Fruit fly (Drosophila melanogaster): ENCODE measurements around the gene Nepl19.

The Nepl19 gene

DNA sequence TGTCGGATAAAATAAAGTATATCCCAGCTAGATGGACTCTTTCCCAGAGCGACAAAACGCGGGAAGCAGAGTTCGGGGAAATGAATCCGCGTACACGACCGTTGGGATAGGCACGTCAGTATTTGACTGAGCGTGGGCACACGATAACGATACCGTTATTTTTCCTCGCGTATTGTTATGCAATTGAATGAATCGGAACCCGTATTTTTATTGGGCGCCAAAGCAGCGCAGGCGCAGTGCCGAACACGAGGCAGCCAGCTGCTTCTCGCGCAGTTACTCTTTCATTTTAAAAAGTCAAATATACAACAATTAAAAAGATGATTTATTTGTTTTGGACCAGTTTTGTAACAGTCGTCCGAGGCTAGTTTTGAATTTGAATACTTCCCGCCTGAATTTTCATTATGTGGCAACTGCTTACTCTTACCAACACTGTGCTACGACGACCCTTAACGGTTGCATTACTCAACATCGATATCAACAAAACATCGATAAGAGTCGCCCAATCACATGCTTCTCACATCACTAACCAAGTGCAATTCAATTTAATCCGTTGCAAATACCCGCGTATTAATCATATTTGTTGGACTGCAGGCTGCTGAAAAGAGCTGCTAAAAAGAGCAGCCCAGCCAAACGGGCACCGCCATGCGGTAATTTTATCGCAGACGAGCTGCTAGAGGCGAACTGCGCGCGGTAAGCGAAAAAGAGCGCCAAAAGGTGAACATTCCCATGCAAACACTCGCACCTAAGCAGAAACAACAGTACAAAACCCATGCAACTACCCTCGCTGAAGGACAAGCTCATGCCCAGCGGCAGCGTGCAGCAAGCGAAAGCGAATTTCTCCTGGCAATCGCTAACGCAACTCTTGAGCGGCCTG, 7.9 kb upstream of the Nepl19 start, which contains the start of the genes CG33203 and Doa (continued):
- TF ChIP-seq CG9797 (GFP tag; optimal IDR thresholded peaks at IDR 0.05) (peak; percentile 38), CG8924 (tag; optimal IDR thresholded peaks at IDR 0.05) (no peak), Dfd (GFP tag; optimal IDR thresholded peaks at IDR 0.05) (no peak), klu (GFP tag; IDR thresholded peaks at IDR 0.05) (no peak; the same call in 1 of the 2 replicates), CG4360 (GFP tag; IDR thresholded peaks at IDR 0.05) (0 out of 2 replicates have a peak, but pooled peaks have one; percentile 13), CG15601 (tag; optimal IDR thresholded peaks at IDR 0.05) (peak; percentile 46), amos (GFP tag; IDR thresholded peaks at IDR 0.05; ENCODE audit: partially characterized antibody) (peak; percentile 90), schlank (tag; optimal IDR thresholded peaks at IDR 0.05) (no peak), CG6654 (GFP tag; optimal IDR thresholded peaks at IDR 0.05) (no peak), Adf1 (GFP tag; IDR thresholded peaks at IDR 0.05) (no peak), Side (GFP tag; optimal IDR thresholded peaks at IDR 0.05) (peak; percentile 18), CG13775 (GFP tag; optimal IDR thresholded peaks at IDR 0.05) (peak; percentile 27), Trl (optimal IDR thresholded peaks at IDR 0.05) (no peak), Trl (GFP tag; optimal IDR thresholded peaks at IDR 0.05) (peak; percentile 47), CG8290 (GFP tag; optimal IDR thresholded peaks at IDR 0.05) (peak; percentile 5), CG8290 (tag; optimal IDR thresholded peaks at IDR 0.05) (peak in 1 of 2 experiments; percentile 79), CG11398 (GFP tag; optimal IDR thresholded peaks at IDR 0.05) (peak; percentile 32), Hr3 (GFP tag; optimal IDR thresholded peaks at IDR 0.05) (peak; percentile 40), HLH3B (GFP tag; IDR thresholded peaks at IDR 0.05) (no peak), nmo (GFP tag; optimal IDR thresholded peaks at IDR 0.05) (peak; percentile 68), Jarid2 (GFP tag; optimal IDR thresholded peaks at IDR 0.05) (no peak), CG12236 (GFP tag; optimal IDR thresholded peaks at IDR 0.05) (peak; percentile 7), ash1 (GFP tag; optimal IDR thresholded peaks at IDR 0.05) (no peak), CG9609 (GFP tag; optimal IDR thresholded peaks at IDR 0.05) (peak; percentile 56), sd (tag; optimal IDR thresholded peaks at IDR 0.05) (peak; percentile 19), MTF-1 (GFP tag; optimal IDR thresholded peaks at IDR 0.05; ENCODE audit: borderline replicate concordance) (no peak), CG16813 (GFP tag; IDR thresholded peaks at IDR 0.05; ENCODE audit: partially characterized antibody) (peak; percentile 86), CG8089 (GFP tag; optimal IDR thresholded peaks at IDR 0.05) (no peak), cad (GFP tag; optimal IDR thresholded peaks at IDR 0.05) (no peak), YL-1 (GFP tag; optimal IDR thresholded peaks at IDR 0.05) (no peak), onecut (GFP tag; IDR thresholded peaks at IDR 0.05) (no peak), CG2116 (GFP tag; optimal IDR thresholded peaks at IDR 0.05) (peak; percentile 100), CG11093 (GFP tag; IDR thresholded peaks at IDR 0.05) (no peak), lola (GFP tag; optimal IDR thresholded peaks at IDR 0.05) (no peak), CG10274 (GFP tag; optimal IDR thresholded peaks at IDR 0.05) (no peak), ssp (GFP tag; IDR thresholded peaks at IDR 0.05) (peak; percentile 54), ken (GFP tag; IDR thresholded peaks at IDR 0.05) (0 out of 3 replicates have a peak, but pooled peaks have one; percentile 10), CG9727 (GFP tag; optimal IDR thresholded peaks at IDR 0.05) (peak; percentile 26), crol (GFP tag; IDR thresholded peaks at IDR 0.05) (no peak), CG11504 (tag; optimal IDR thresholded peaks at IDR 0.05) (peak; percentile 36), crc (GFP tag; optimal IDR thresholded peaks at IDR 0.05) (peak; percentile 32), CG14965 (GFP tag; optimal IDR thresholded peaks at IDR 0.05; ENCODE audit: borderline replicate concordance) (no peak), CG2199 (GFP tag; IDR thresholded peaks at IDR 0.05) (no peak), CG9932 (GFP tag; IDR thresholded peaks at IDR 0.05) (peak; percentile 86), Oaz (GFP tag; IDR thresholded peaks at IDR 0.05) (no peak), CG6689 (GFP tag; IDR thresholded peaks at IDR 0.05) (no peak), D19B (GFP tag; optimal IDR thresholded peaks at IDR 0.05) (no peak), chn (GFP tag; optimal IDR thresholded peaks at IDR 0.05) (no peak), CG32772 (GFP tag; IDR thresholded peaks at IDR 0.05) (no peak), CG17385 (GFP tag; optimal IDR thresholded peaks at IDR 0.05) (no peak)

Data from whole organism, embryonic.